Fruit fly (Drosophila melanogaster): ENCODE measurements around the gene Moe.

DNA sequence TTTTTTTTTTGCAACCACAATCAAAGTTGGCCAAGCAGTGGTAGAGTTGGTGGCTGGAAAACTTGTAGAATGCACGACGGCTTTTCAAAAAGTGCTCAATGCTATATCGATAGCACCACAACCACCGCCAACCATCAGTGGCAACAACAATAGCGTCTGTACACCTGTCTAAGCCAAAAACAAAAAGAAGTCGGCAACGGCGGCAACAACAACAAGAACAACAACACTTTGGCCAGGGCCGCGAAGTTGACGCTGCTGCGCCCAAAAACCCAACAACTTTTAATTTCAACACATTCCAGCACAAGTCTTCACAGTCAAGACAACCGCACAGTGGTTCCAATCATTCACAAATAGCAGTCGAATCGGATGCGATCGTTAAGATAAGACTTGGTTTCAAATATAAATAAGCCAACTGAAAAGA is 35.0 kb downstream of the Moe start:
- TF ChIP-seq Sin3A (optimal IDR thresholded peaks at IDR 0.05), result no peak
- no peak for TF ChIP-seq ttk (optimal IDR thresholded peaks at IDR 0.05)
- no peak for TF ChIP-seq Myc (optimal IDR thresholded peaks at IDR 0.05)
- no peak for TF ChIP-seq psq (optimal IDR thresholded peaks at IDR 0.05)
- no peak for TF ChIP-seq h (optimal IDR thresholded peaks at IDR 0.05)

All from Kc167 (cell line).